Worm (Caenorhabditis elegans): ENCODE results near the gene Y73B6BL.31.

ce11 chrIV:6427223-6427622 lies 14.5 kb upstream of the Y73B6BL.31 start:
- no peak for TF ChIP-seq nhr-102 (tag; optimal IDR thresholded peaks at IDR 0.05)
- TF ChIP-seq Y105C5A.15 (GFP tag; IDR thresholded peaks at IDR 0.05), result no peak
- no peak for TF ChIP-seq zag-1 (tag; optimal IDR thresholded peaks at IDR 0.05)
- no peak for TF ChIP-seq lin-29 (GFP tag; IDR thresholded peaks at IDR 0.05)
- TF ChIP-seq ama-1 (optimal IDR thresholded peaks at IDR 0.05), result no peak
- no peak for TF ChIP-seq unc-62 (GFP tag; optimal IDR thresholded peaks at IDR 0.05 in 1 of 2)
- no peak for TF ChIP-seq unc-62 (tag; optimal IDR thresholded peaks at IDR 0.05)
- TF ChIP-seq lin-13 (GFP tag; optimal IDR thresholded peaks at IDR 0.05), result no peak
- no peak for TF ChIP-seq nhr-237 (tag; optimal IDR thresholded peaks at IDR 0.05)
- no peak for TF ChIP-seq nhr-77 (tag; optimal IDR thresholded peaks at IDR 0.05)
- no peak for TF ChIP-seq snpc-4 (tag; optimal IDR thresholded peaks at IDR 0.05)
- no peak for TF ChIP-seq unc-130 (GFP tag; optimal IDR thresholded peaks at IDR 0.05)
- no peak for TF ChIP-seq daf-19 (GFP tag; conservative IDR thresholded peaks at IDR 0.05)

Measured in whole organism, L4 larva.